Fruit fly (Drosophila melanogaster) whole organism, prepupa: Measurements from ENCODE around the gene Clamp.
A peak's percentile ranks its signal among the peaks of the same experiment; 100 is the strongest.

Experiments used
- Blimp-1 ChIP-seq: fragments of 200-800 bp; sonication (Bioruptor generic); optimal IDR thresholded peaks from 3 replicates; lab custom pipeline; 2017; ENCODE audit warnings: missing biosample characterization, missing genetic modification characterization, mild to moderate bottlenecking, moderate library complexity, missing genetic modification reagents
- CG11902 ChIP-seq: fragments of 200-800 bp; sonication (Bioruptor generic); optimal IDR thresholded peaks from 3 replicates; lab custom pipeline; 2016; ENCODE audit warnings: missing biosample characterization, missing genetic modification characterization
- CG31627 ChIP-seq: fragments of 200-800 bp; sonication (Bioruptor generic); optimal IDR thresholded peaks from 3 replicates; lab custom pipeline; 2016; ENCODE audit warnings: missing biosample characterization, missing genetic modification characterization
- CG6808 ChIP-seq: fragments of 200-800 bp; sonication (Bioruptor generic); optimal IDR thresholded peaks from 3 replicates; lab custom pipeline; 2017; ENCODE audit warnings: missing biosample characterization, missing genetic modification characterization, mild to moderate bottlenecking, moderate library complexity, missing genetic modification reagents
- CG8119 ChIP-seq: fragments of 200-800 bp; sonication (Bioruptor generic); IDR thresholded peaks from 3 replicates; pipeline ENCODE4 v1.3.6; 2022; ENCODE audit warnings: missing biosample characterization, missing genetic modification characterization
- CG8632 ChIP-seq: fragments of 200-800 bp; sonication (Bioruptor generic); optimal IDR thresholded peaks from 3 replicates; lab custom pipeline; 2016; ENCODE audit warnings: missing biosample characterization, missing genetic modification characterization
- CG9139 ChIP-seq: fragments of 200-800 bp; sonication (Bioruptor generic); optimal IDR thresholded peaks from 3 replicates; lab custom pipeline; 2017; ENCODE audit warnings: missing biosample characterization, mild to moderate bottlenecking, missing genetic modification characterization
- Eip78C ChIP-seq: fragments of 200-800 bp; sonication (Bioruptor generic); peaks from one replicate; lab custom pipeline; 2016; ENCODE audit warnings: missing biosample characterization, missing genetic modification characterization
- Gug ChIP-seq: fragments of 200-800 bp; sonication (Bioruptor generic); IDR thresholded peaks from 2 replicates; pipeline ENCODE4 v1.3.6; 2022; ENCODE audit warnings: missing biosample characterization, missing genetic modification characterization
- Hr4 ChIP-seq: fragments of 200-800 bp; sonication (Bioruptor generic); optimal IDR thresholded peaks from 3 replicates; lab custom pipeline; 2016; ENCODE audit warnings: missing biosample characterization, missing genetic modification characterization
- Smox ChIP-seq: fragments of 200-800 bp; sonication (Bioruptor generic); optimal IDR thresholded peaks from 3 replicates; lab custom pipeline; 2016; ENCODE audit warnings: missing biosample characterization, missing genetic modification characterization
- Sox14 ChIP-seq: fragments of 200-800 bp; sonication (Bioruptor generic); optimal IDR thresholded peaks from 3 replicates; lab custom pipeline; 2016; ENCODE audit warnings: missing biosample characterization, missing genetic modification characterization
- fd59A ChIP-seq: fragments of 200-800 bp; sonication (Bioruptor generic); optimal IDR thresholded peaks from 2 replicates; lab custom pipeline; 2017; ENCODE audit warnings: missing biosample characterization, mild to moderate bottlenecking, missing genetic modification characterization, missing genetic modification reagents
- pdm3 ChIP-seq: fragments of 200-800 bp; sonication (Bioruptor generic); optimal IDR thresholded peaks from 3 replicates; lab custom pipeline; 2016; ENCODE audit warnings: missing biosample characterization, missing genetic modification characterization
- vri ChIP-seq: fragments of 200-800 bp; sonication (Bioruptor generic); optimal IDR thresholded peaks from 3 replicates; lab custom pipeline; 2016; ENCODE audit warnings: missing biosample characterization, mild to moderate bottlenecking, missing genetic modification characterization

The Clamp gene

DNA sequence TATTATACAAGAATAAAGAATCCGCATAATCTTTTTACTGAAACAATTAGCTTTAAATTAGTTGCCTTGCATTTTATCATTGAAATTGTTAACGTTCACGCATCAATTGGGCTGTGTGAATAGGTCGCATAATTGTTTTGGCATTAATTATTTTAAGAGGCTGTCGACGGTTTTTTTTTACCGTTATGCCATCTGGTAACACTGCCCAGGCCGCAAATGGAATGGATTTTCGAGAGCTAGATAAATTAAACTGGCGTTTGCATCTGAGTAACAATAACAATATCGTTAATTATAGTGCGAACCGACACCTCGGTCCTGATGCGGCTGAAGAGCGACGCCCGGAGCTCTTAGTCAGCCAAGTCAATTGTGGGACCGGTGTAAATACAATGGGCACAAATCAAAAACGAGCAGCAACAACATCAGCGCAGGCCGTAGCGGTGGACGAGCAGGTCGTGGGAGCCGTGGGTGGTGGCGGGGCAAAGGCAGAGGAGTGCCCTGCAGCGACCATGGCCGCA is 47.2 kb downstream of the Clamp start (continued):
- TF ChIP-seq Hr4 (no peak), CG11902 (GFP tag; lab: Kevin White, UChicago) (peak; percentile 0), Gug (no peak), fd59A (GFP tag; lab: Kevin White, UChicago) (no peak), Blimp-1 (no peak), vri (GFP tag; lab: Kevin White, UChicago) (no peak), CG31627 (peak; percentile 34), CG8632 (no peak), CG6808 (no peak), CG9139 (GFP tag; lab: Kevin White, UChicago) (no peak), Sox14 (peak; percentile 16)

DNA sequence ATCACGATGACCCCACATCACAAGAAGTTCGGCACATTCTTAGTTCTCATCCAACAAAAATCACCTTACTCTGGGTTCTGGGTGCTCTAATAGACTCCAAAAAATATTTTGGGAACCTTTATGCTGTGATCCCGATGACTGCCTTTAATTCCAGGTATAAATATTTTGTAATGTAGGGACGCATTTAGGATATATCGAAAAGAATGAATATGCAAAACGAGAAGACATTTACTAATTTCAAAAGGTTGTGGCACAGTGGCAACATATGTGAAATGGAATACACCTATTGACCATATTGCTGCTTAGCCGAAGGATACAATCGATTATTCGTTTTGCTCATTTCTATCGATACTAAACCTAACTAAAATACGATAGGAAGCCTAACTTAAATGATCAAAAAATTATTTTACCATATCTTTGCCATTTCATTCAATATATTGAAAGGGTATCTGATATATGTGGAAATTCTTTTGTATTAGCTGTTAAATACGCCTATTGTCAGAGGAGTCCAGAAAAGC is 48.0 kb downstream of the Clamp start, which contains the start of gene CG3651:
CG3651 (plus strand) TSS at position 468 of the 518 bp plus-strand sequence.
- TF ChIP-seq Smox (GFP tag; lab: Kevin White, UChicago) (no peak), pdm3 (GFP tag; lab: Kevin White, UChicago) (peak; percentile 4), Eip78C (GFP tag; lab: Kevin White, UChicago) (peak; percentile 43), CG8119 (GFP tag; lab: Robert Waterston, UW) (no peak), CG31627 (peak; percentile 20)
